Worm (Caenorhabditis elegans) whole organism, mixed stage, embryonic: Measurements from ENCODE around the gene oac-29.

Experiments
- M03D4.4 ChIP-seq: sonication (generic microtip); optimal IDR thresholded peaks from 2 replicates; lab custom pipeline; 2017; ENCODE audit warnings: mild to moderate bottlenecking, missing genetic modification characterization, missing compliant biosample characterization
- ceh-83 ChIP-seq: fragments of 200-800 bp; sonication (Bioruptor generic); optimal IDR thresholded peaks from 2 replicates; lab custom pipeline; 2018; ENCODE audit warnings: mild to moderate bottlenecking, missing genetic modification characterization, missing compliant biosample characterization
- ces-1 ChIP-seq: fragments of 150-350 bp; optimal IDR thresholded peaks from 2 replicates; lab custom pipeline; 2014; ENCODE audit warnings: missing biosample characterization, missing genetic modification reagents, missing genetic modification characterization
- cnd-1 ChIP-seq: fragments of 200-800 bp; sonication (Bioruptor generic); optimal IDR thresholded peaks from 2 replicates; lab custom pipeline; 2018; ENCODE audit warnings: mild to moderate bottlenecking, missing genetic modification characterization, missing compliant biosample characterization
- drap-1 ChIP-seq: fragments of 200-800 bp; sonication (Bioruptor generic); optimal IDR thresholded peaks from 3 replicates; lab custom pipeline; 2018; ENCODE audit warnings: mild to moderate bottlenecking, missing genetic modification characterization, missing compliant biosample characterization
- elt-3 ChIP-seq: fragments of 150-350 bp; optimal IDR thresholded peaks from 2 replicates; lab custom pipeline; 2014; ENCODE audit warnings: missing biosample characterization, missing genetic modification characterization
- flh-1 ChIP-seq: fragments of 200-800 bp; sonication (Bioruptor generic); optimal IDR thresholded peaks from 2 replicates; lab custom pipeline; 2018; ENCODE audit warnings: mild to moderate bottlenecking, missing genetic modification characterization, moderate library complexity, missing compliant biosample characterization
- ham-2 ChIP-seq: fragments of 200-800 bp; sonication (Bioruptor generic); optimal IDR thresholded peaks from 2 replicates; lab custom pipeline; 2018; ENCODE audit warnings: mild to moderate bottlenecking, missing genetic modification characterization, missing compliant biosample characterization
- hlh-1 ChIP-seq: fragments of 150-350 bp; optimal IDR thresholded peaks from 2 replicates; lab custom pipeline; 2014; ENCODE audit warnings: missing biosample characterization, missing genetic modification reagents, missing genetic modification characterization
- lin-32 ChIP-seq: fragments of 200-800 bp; sonication (Bioruptor generic); optimal IDR thresholded peaks from 2 replicates; lab custom pipeline; 2018; ENCODE audit warnings: mild to moderate bottlenecking, missing genetic modification characterization, missing compliant biosample characterization
- mep-1 ChIP-seq: fragments of 150-350 bp; optimal IDR thresholded peaks from 2 replicates; lab custom pipeline; 2017; ENCODE audit warnings: missing biosample characterization, missing genetic modification reagents, missing genetic modification characterization, inconsistent platforms
- mls-2 ChIP-seq: sonication (generic microtip); optimal IDR thresholded peaks from 2 replicates; lab custom pipeline; 2016; ENCODE audit warnings: mild to moderate bottlenecking, missing genetic modification characterization, moderate library complexity, missing compliant biosample characterization
- nhr-2 ChIP-seq: fragments of 150-350 bp; optimal IDR thresholded peaks from 2 replicates; lab custom pipeline; 2014; ENCODE audit warnings: missing biosample characterization, missing genetic modification characterization
- pha-4 ChIP-seq: fragments of 150-350 bp; optimal IDR thresholded peaks from 2 replicates; lab custom pipeline; 2018; ENCODE audit warnings: missing biosample characterization, missing genetic modification reagents, missing genetic modification characterization
- sem-2 ChIP-seq: fragments of 200-800 bp; sonication (Bioruptor generic); optimal IDR thresholded peaks from 2 replicates; lab custom pipeline; 2018; ENCODE audit warnings: mild to moderate bottlenecking, missing genetic modification characterization, missing compliant biosample characterization
- snpc-4 ChIP-seq: fragments of 150-350 bp; optimal IDR thresholded peaks from 2 replicates; lab custom pipeline; 2014; ENCODE audit warnings: missing biosample characterization, missing genetic modification characterization
- sptf-1 ChIP-seq: sonication (generic microtip); optimal IDR thresholded peaks from 2 replicates; lab custom pipeline; 2017; ENCODE audit warnings: mild to moderate bottlenecking, missing genetic modification characterization, moderate library complexity, missing compliant biosample characterization
- unc-62 ChIP-seq: fragments of 150-350 bp; optimal IDR thresholded peaks from 2 replicates; lab custom pipeline; 2014; ENCODE audit warnings: missing biosample characterization, missing genetic modification reagents, missing genetic modification characterization
- ztf-11 ChIP-seq: fragments of 150-350 bp; optimal IDR thresholded peaks from 2 replicates; lab custom pipeline; 2014; ENCODE audit warnings: missing biosample characterization, missing genetic modification characterization

Gene oac-29

ce11 chrV:8588079-8588478 is 47.4 kb downstream of the oac-29 start, which contains the start of gene C10B5.3:
Gene C10B5.3, minus strand, starts transcription at chrV:8588179.
- TF ChIP-seq drap-1 (GFP tag; lab: Kevin White, UChicago) = no peak
- no peak for TF ChIP-seq mls-2 (tag; lab: Kevin White, UChicago)
- TF ChIP-seq mep-1 (tag; lab: Kevin White, UChicago) = no peak
- no peak for TF ChIP-seq hlh-1
- TF ChIP-seq, all 35 proteins: peak for 0

ce11 chrV:8586920-8587319 is 48.6 kb downstream of the oac-29 start:
- TF ChIP-seq ztf-11 (tag; lab: Kevin White, UChicago) (no peak), lin-32 (no peak), ham-2 (GFP tag; lab: Kevin White, UChicago) (no peak), unc-62 (GFP tag; lab: Kevin White, UChicago) (no peak), elt-3 (tag; lab: Kevin White, UChicago) (peak; percentile 51)

- TF ChIP-seq ces-1 = no peak
- TF ChIP-seq sptf-1 = no peak
- no peak for TF ChIP-seq pha-4 (tag; lab: Kevin White, UChicago)
- TF ChIP-seq ham-2 (GFP tag; lab: Kevin White, UChicago) = no peak
- TF ChIP-seq sem-2 (GFP tag; lab: Kevin White, UChicago) = no peak
- no peak for TF ChIP-seq flh-1 (GFP tag; lab: Kevin White, UChicago)
- TF ChIP-seq M03D4.4 (tag; lab: Kevin White, UChicago) = no peak
- no peak for TF ChIP-seq cnd-1
- TF ChIP-seq mep-1 (tag; lab: Kevin White, UChicago) = no peak
- no peak for TF ChIP-seq snpc-4 (tag; lab: Kevin White, UChicago)
- TF ChIP-seq mls-2 (tag; lab: Kevin White, UChicago) = no peak
- TF ChIP-seq ceh-83 (GFP tag; lab: Kevin White, UChicago) = no peak
- no peak for TF ChIP-seq lin-32
- TF ChIP-seq hlh-1 = no peak
- no peak for TF ChIP-seq nhr-2 (tag; lab: Kevin White, UChicago)
Observed at ce11 chrV:8586472-8586871, 49.0 kb downstream of the oac-29 start.
